Worm (Caenorhabditis elegans): ENCODE data around the gene Y39C12A.9.
A peak's percentile ranks its signal among the peaks of the same experiment; 100 is the strongest.

Gene Y39C12A.9

DNA sequence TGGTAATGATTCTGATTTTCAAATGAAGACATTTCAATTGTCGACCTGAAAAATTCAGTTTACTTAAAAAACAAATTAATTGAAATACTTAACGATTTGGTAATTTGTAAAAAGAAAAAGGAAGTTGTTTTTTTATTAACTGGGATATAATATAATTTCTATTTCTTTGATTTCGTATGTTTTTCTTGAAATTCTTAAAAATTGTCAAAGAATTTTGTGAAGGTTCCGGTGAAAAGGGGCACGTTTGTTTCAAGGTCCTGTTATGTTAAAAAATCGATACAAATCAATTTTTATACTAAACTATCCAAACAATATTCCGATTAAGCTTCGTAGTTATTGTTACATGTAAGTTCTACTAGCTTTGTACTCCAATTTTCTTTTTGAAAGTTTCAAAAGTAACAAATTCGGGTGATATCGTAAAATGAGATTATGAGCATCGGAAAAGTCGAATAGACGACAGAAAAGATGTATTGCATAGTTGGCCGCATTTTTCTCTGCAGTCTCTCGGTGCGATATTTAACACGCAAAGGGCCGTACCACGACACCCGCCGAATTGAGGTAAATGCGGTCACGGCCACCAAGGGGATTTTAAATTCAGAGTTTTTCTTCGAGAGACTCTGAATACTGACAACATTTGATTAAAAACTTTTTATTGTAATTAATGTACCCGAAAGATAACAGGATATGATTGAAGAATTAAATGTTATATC, at the start of gene Y39C12A.9:
TSS of gene Y39C12A.9 (minus strand) at position 51 of the 710 bp plus-strand sequence.
- no peak for TF ChIP-seq lin-13 (GFP tag; optimal IDR thresholded peaks at IDR 0.05)
- TF ChIP-seq nhr-11 (tag; optimal IDR thresholded peaks at IDR 0.05): no peak
- peak; percentile 1 for TF ChIP-seq C34F6.9 (tag; optimal IDR thresholded peaks at IDR 0.05)
- peak; percentile 64 for TF ChIP-seq nhr-129 (tag; optimal IDR thresholded peaks at IDR 0.05)
- TF ChIP-seq unc-55 (GFP tag; optimal IDR thresholded peaks at IDR 0.05): peak; percentile 14
- TF ChIP-seq lsy-2 (tag; optimal IDR thresholded peaks at IDR 0.05): peak in 1 of 2 experiments; percentile 33

DNA sequence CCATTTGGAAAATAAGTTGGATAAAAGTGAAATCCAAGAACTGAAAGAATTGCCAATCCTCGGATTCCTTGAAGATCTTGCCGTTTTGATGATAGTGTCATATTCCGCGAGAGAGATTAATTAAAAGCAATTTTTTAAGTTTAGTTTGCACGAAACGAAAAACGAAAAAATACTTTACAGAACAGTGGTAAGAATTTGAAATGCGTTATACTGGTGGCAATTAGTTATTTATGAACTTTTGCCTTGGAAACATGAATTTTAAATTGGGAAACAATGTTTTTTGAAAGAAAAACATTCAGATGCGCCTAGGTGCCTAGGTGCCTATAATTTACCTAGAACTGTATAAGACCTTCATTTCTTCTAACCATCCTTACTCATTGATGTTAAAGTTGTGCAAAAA, 48.7 kb upstream of the Y39C12A.9 start, which contains the start of gene oac-57:
TSS of gene oac-57 (minus strand) at position 101 of the 400 bp plus-strand sequence.
- no peak for TF ChIP-seq blmp-1 (tag; optimal IDR thresholded peaks at IDR 0.05; ENCODE audit: insufficient read depth)
- no peak for TF ChIP-seq nhr-12 (tag; optimal IDR thresholded peaks at IDR 0.05)
- no peak for TF ChIP-seq nhr-77 (tag; optimal IDR thresholded peaks at IDR 0.05)
- TF ChIP-seq fos-1 (tag; optimal IDR thresholded peaks at IDR 0.05): no peak
- no peak for TF ChIP-seq unc-62 (GFP tag; optimal IDR thresholded peaks at IDR 0.05)
- TF ChIP-seq peb-1 (tag; optimal IDR thresholded peaks at IDR 0.05): no peak
- no peak for TF ChIP-seq gmeb-1 (tag; optimal IDR thresholded peaks at IDR 0.05)
- TF ChIP-seq ztf-11 (tag; optimal IDR thresholded peaks at IDR 0.05): no peak
- TF ChIP-seq nhr-6 (tag; optimal IDR thresholded peaks at IDR 0.05): no peak
- TF ChIP-seq Y55F3AM.14 (GFP tag; optimal IDR thresholded peaks at IDR 0.05): no peak
- TF ChIP-seq ztf-1 (GFP tag; conservative IDR thresholded peaks at IDR 0.05): no peak
- TF ChIP-seq ztf-4 (tag; optimal IDR thresholded peaks at IDR 0.05): no peak

DNA sequence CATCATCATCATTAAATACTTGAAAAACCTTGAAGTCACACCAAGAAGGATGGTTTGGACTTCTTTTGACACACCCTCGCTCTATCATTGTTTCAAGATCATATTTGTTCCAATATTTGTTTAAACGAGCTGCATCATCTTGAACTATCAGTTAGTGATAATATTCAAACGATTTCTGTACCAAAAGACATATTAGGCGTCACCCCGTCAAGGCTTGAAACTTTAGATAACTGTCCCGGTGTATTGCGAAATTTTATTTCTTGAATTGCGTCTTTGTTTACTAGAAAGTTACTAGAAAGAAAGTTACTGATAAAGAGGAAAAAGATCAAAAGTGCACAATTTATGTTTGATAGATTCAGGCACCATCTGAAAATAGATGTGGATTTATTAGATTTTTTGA, 46.9 kb upstream of the Y39C12A.9 start:
- TF ChIP-seq egl-27 (tag; optimal IDR thresholded peaks at IDR 0.05) (no peak), ztf-1 (GFP tag; conservative IDR thresholded peaks at IDR 0.05) (no peak), fos-1 (tag; optimal IDR thresholded peaks at IDR 0.05) (peak; percentile 89), sma-9 (GFP tag; optimal IDR thresholded peaks at IDR 0.05) (peak; percentile 40), sma-9 (tag; optimal IDR thresholded peaks at IDR 0.05) (no peak)

DNA sequence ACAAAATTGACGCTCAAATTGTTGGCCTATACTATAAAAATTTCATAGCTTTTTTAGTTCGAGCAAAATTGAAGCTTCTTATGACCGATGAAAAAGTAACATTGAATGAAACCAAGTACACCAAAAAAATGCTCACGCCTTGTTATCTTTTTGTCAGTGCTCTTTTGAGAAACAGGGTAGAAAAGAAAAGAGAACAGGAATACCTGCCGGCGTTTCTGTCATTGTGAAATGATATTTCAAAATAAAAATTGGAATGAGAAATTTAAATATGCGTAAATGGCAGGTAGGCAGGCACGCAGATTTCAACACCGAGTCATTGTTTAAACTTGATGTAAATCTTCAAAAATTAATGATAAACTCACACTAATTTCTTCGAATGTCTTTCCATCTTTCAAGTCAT, 45.7 kb upstream of the Y39C12A.9 start:
- TF ChIP-seq ZK546.5 (tag; optimal IDR thresholded peaks at IDR 0.05) (no peak), crh-2 (tag; optimal IDR thresholded peaks at IDR 0.05) (no peak), aly-2 (tag; optimal IDR thresholded peaks at IDR 0.05) (no peak), nhr-129 (tag; optimal IDR thresholded peaks at IDR 0.05) (no peak), alr-1 (tag; optimal IDR thresholded peaks at IDR 0.05) (no peak), mab-5 (tag; optimal IDR thresholded peaks at IDR 0.05) (no peak)

DNA sequence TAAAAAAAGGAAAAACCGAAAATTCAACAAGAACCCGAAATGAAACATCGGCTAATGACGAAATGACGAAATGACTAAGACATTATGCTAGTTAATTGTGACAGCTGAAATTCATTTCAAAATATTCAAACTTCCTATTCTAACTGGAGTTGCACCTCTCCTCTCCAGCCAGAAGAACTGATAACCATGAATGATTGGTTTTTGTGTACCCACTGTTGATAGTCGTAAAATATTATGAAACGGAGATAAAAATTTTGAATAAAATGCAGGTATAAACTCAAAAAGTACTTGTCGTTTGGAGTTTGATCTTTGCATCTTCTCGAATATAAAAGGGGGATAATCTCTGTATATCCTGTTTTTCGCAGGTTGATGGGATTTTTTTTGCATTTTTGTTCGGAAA, 43.9 kb upstream of the Y39C12A.9 start:
- TF ChIP-seq ceh-82 (tag; optimal IDR thresholded peaks at IDR 0.05): no peak
- TF ChIP-seq fos-1 (tag; optimal IDR thresholded peaks at IDR 0.05): peak; percentile 60

DNA sequence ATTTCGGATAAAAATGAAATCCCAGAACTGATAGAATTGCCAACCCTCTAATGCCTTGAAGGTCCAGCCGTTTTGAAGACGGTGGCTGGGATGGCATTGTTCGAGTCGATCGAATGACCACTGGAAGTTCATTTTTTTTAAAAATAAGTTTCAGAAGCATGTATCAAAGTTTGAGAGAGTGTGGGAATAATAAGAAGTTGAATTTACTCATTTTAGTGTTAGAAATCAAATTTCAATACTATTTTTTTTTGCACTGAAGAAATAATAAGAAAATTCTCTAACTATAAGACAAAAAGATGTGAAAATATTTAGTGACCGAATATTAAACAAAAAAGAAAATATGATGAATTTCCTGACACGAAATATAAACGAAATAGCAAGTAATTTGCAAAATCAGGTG, 42.1 kb upstream of the Y39C12A.9 start, which contains the start of gene oac-59:
TSS of gene oac-59 (minus strand) at position 101 of the 400 bp plus-strand sequence.
- TF ChIP-seq R02D3.7 (tag; optimal IDR thresholded peaks at IDR 0.05) (no peak), C34F6.9 (tag; optimal IDR thresholded peaks at IDR 0.05) (no peak), sma-9 (GFP tag; optimal IDR thresholded peaks at IDR 0.05) (no peak), sma-9 (tag; optimal IDR thresholded peaks at IDR 0.05) (no peak), sma-3 (GFP tag; optimal IDR thresholded peaks at IDR 0.05) (no peak), unc-62 (GFP tag; optimal IDR thresholded peaks at IDR 0.05) (no peak), ceh-82 (tag; optimal IDR thresholded peaks at IDR 0.05) (no peak), nhr-129 (tag; optimal IDR thresholded peaks at IDR 0.05) (no peak), crh-2 (tag; optimal IDR thresholded peaks at IDR 0.05) (no peak), lin-39 (tag; optimal IDR thresholded peaks at IDR 0.05) (no peak)

DNA sequence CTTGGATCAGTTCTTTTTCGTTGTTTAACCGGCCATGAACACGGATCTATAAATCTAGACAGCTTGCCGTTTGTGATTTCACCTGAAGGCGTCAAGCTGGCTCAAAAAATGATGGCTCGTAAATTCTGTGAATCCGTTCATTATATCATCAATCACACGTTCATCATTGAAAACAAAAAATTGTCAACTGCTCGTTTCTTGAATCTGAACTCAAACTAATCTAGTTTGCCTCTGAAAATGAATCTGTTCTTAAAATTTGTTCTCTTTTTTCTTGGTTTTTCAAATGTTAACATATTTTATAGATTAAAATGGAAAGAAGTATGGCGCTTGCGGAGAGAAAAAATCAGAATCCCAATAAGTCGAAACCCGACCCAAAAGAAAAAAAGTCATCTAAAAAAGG, 31.7 kb upstream of the Y39C12A.9 start, which contains the start of gene C42C1.8:
TSS of gene C42C1.8 (plus strand) at position 301 of the 400 bp plus-strand sequence.
- TF ChIP-seq zag-1 (tag; optimal IDR thresholded peaks at IDR 0.05) (no peak), sma-9 (GFP tag; optimal IDR thresholded peaks at IDR 0.05) (no peak), sma-9 (tag; optimal IDR thresholded peaks at IDR 0.05) (no peak), nhr-11 (tag; optimal IDR thresholded peaks at IDR 0.05) (no peak)

All from whole organism, L2 larva.